Worm (Caenorhabditis elegans): Measurements from ENCODE around the gene F17C11.13.

ce11 chrV:10929511-10929910, 26.2 kb upstream of the F17C11.13 start, which contains the start of gene F58B4.3:
- no peak for TF ChIP-seq him-1 (tag; optimal IDR thresholded peaks at IDR 0.05)
- no peak for TF ChIP-seq xnd-1 (tag; optimal IDR thresholded peaks at IDR 0.05)
- no peak for TF ChIP-seq F55B11.4 (tag; optimal IDR thresholded peaks at IDR 0.05; ENCODE audit: borderline replicate concordance, insufficient read depth)
- no peak for TF ChIP-seq tlf-1 (GFP tag; optimal IDR thresholded peaks at IDR 0.05)
